Worm (Caenorhabditis elegans): ENCODE results near the gene ZK105.12.

The ZK105.12 gene

ce11 chrV:7749708-7750107, 33.8 kb upstream of the ZK105.12 start:
- TF ChIP-seq let-526 (GFP tag; IDR thresholded peaks at IDR 0.05) (no peak), ceh-27 (GFP tag; optimal IDR thresholded peaks at IDR 0.05) (no peak), let-607 (tag; optimal IDR thresholded peaks at IDR 0.05) (peak; percentile 85 to 92), nhr-80 (tag; optimal IDR thresholded peaks at IDR 0.05) (peak; percentile 62), lin-54 (GFP tag; optimal IDR thresholded peaks at IDR 0.05) (no peak), aptf-2 (GFP tag; conservative IDR thresholded peaks at IDR 0.05) (no peak), him-1 (tag; optimal IDR thresholded peaks at IDR 0.05) (no peak), ceh-91 (GFP tag; IDR thresholded peaks at IDR 0.05) (no peak)

DNA sequence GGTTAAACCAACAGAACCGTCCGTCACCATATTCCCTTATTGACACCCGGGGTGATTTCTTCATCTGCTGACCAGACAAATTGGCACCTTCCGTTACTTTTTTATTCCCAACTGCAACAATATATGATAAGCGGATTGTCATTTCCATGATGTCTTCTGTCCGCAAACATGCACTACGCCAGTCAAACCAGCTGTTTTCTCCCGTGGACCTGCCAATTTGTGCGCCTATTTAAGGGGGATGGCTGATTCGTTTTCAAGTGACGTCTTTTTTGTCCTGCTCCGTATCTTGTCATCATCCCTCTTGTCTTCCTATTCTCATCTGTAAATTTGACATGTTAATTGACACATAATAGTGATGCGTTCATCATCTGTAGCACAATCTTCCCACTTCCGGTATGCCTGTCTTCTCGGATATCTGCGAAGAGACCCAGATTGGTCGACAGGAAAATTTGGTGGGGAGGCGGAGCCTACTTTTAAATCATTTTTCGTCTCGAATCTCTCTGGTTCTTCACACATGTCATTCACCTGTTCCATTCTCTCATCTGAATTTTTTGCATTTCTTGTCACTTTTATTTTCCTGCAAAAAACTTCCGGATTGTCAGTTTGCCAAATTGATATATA, 32.2 kb upstream of the ZK105.12 start:
- TF ChIP-seq atf-7 (tag; optimal IDR thresholded peaks at IDR 0.05) (peak; percentile 87), nhr-120 (GFP tag; IDR thresholded peaks at IDR 0.05) (no peak), unc-62 (GFP tag; optimal IDR thresholded peaks at IDR 0.05) (peak; percentile 58), nhr-80 (tag; optimal IDR thresholded peaks at IDR 0.05) (peak; percentile 92), madf-3 (GFP tag; IDR thresholded peaks at IDR 0.05) (no peak), attf-5 (GFP tag; optimal IDR thresholded peaks at IDR 0.05) (no peak), ets-4 (GFP tag; optimal IDR thresholded peaks at IDR 0.05) (peak; percentile 79), ztf-25 (GFP tag; IDR thresholded peaks at IDR 0.05) (no peak), ztf-6 (GFP tag; IDR thresholded peaks at IDR 0.05) (no peak), let-526 (GFP tag; IDR thresholded peaks at IDR 0.05) (no peak), lin-40 (tag; optimal IDR thresholded peaks at IDR 0.05) (no peak), lin-54 (GFP tag; optimal IDR thresholded peaks at IDR 0.05) (no peak), nhr-90 (tag; optimal IDR thresholded peaks at IDR 0.05) (peak; percentile 3), let-607 (tag; optimal IDR thresholded peaks at IDR 0.05) (peak; percentile 90 to 94), somi-1 (GFP tag; optimal IDR thresholded peaks at IDR 0.05) (no peak), Y53G8AR.9 (GFP tag; conservative IDR thresholded peaks at IDR 0.05) (no peak), ztf-22 (GFP tag; optimal IDR thresholded peaks at IDR 0.05) (peak; percentile 67), chd-7 (tag; optimal IDR thresholded peaks at IDR 0.05) (no peak)

DNA sequence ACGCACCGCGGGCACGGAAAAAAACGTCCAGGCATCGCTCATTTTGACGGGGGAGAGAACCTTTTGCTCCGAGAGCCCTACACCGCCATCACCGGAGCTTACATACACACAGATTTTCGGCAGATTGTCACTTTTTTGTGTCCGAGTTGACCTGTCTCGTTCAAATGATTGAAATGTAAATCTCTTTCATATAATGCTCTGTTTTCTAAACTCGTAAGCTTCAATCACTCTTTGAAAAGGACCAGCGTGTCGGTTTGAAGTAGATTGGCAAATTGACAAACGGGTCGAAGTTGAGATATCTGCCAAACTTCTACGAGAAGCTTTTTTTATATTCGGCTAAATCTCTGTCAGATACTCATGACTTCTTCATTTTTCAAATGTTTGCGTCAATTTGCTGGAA, 31.2 kb upstream of the ZK105.12 start:
- TF ChIP-seq lin-40 (tag; optimal IDR thresholded peaks at IDR 0.05) (no peak), ztf-28 (GFP tag; IDR thresholded peaks at IDR 0.05) (no peak), Y95B8A.8 (GFP tag; IDR thresholded peaks at IDR 0.05) (no peak), attf-5 (GFP tag; optimal IDR thresholded peaks at IDR 0.05) (no peak), bed-2 (GFP tag; IDR thresholded peaks at IDR 0.05) (no peak), C06A6.2 (GFP tag; conservative IDR thresholded peaks at IDR 0.05) (no peak), him-1 (tag; optimal IDR thresholded peaks at IDR 0.05) (no peak), ztf-25 (GFP tag; IDR thresholded peaks at IDR 0.05) (no peak), B0019.2 (GFP tag; conservative IDR thresholded peaks at IDR 0.05) (no peak), hlh-12 (tag; optimal IDR thresholded peaks at IDR 0.05) (no peak), let-526 (GFP tag; IDR thresholded peaks at IDR 0.05) (no peak)

- TF ChIP-seq B0261.1 (tag; optimal IDR thresholded peaks at IDR 0.05) (no peak), him-1 (tag; optimal IDR thresholded peaks at IDR 0.05) (no peak), ceh-27 (GFP tag; optimal IDR thresholded peaks at IDR 0.05) (peak; percentile 72), aptf-2 (GFP tag; conservative IDR thresholded peaks at IDR 0.05) (no peak), tlf-1 (GFP tag; optimal IDR thresholded peaks at IDR 0.05) (no peak), let-607 (tag; optimal IDR thresholded peaks at IDR 0.05) (peak in 1 of 2 experiments; percentile 58), lir-1 (GFP tag; conservative IDR thresholded peaks at IDR 0.05) (no peak), tbx-9 (tag; optimal IDR thresholded peaks at IDR 0.05; ENCODE audit: borderline replicate concordance) (no peak), egl-18 (GFP tag; IDR thresholded peaks at IDR 0.05) (no peak), unc-62 (GFP tag; optimal IDR thresholded peaks at IDR 0.05) (peak; percentile 85), lin-26 (GFP tag; IDR thresholded peaks at IDR 0.05) (no peak), K12H6.12 (tag; optimal IDR thresholded peaks at IDR 0.05) (no peak), madf-6 (GFP tag; IDR thresholded peaks at IDR 0.05) (no peak), bed-2 (GFP tag; IDR thresholded peaks at IDR 0.05) (no peak), zfh-2 (GFP tag; conservative IDR thresholded peaks at IDR 0.05) (peak; percentile 77), ztf-6 (GFP tag; IDR thresholded peaks at IDR 0.05) (no peak), hlh-12 (tag; optimal IDR thresholded peaks at IDR 0.05) (no peak), nfyb-1 (GFP tag; IDR thresholded peaks at IDR 0.05) (0 out of 2 replicates have a peak, but pooled peaks have one; percentile 56), Y53F4B.3 (GFP tag; IDR thresholded peaks at IDR 0.05) (no peak), die-1 (tag; optimal IDR thresholded peaks at IDR 0.05) (no peak), nhr-80 (tag; optimal IDR thresholded peaks at IDR 0.05) (peak; percentile 3)
Measured at ce11 chrV:7745903-7746302, 30.0 kb upstream of the ZK105.12 start.

Measured in whole organism, young adult.